Fruit fly (Drosophila melanogaster) whole organism, prepupa: ENCODE results near the gene CG14020.
A peak's percentile ranks its signal among the peaks of the same experiment; 100 is the strongest.

ENCODE experiments used
- Blimp-1 ChIP-seq: fragments of 200-800 bp; sonication (Bioruptor generic); optimal IDR thresholded peaks from 3 replicates; lab custom pipeline; 2017; ENCODE audit warnings: missing biosample characterization, missing genetic modification characterization, mild to moderate bottlenecking, moderate library complexity, missing genetic modification reagents
- CG11294 ChIP-seq: fragments of 200-800 bp; sonication (Bioruptor generic); IDR thresholded peaks from 2 replicates; pipeline ENCODE4 v1.3.6; 2022; ENCODE audit warnings: missing biosample characterization, missing genetic modification characterization
- CG11762 ChIP-seq: fragments of 200-800 bp; sonication (Bioruptor generic); optimal IDR thresholded peaks from 3 replicates; lab custom pipeline; 2016; ENCODE audit warnings: missing biosample characterization, missing genetic modification characterization; ENCODE audit not compliant: insufficient read depth
- CG15336 ChIP-seq: fragments of 200-800 bp; sonication (Bioruptor generic); IDR thresholded peaks from 2 replicates; pipeline ENCODE4 v1.3.6; 2022; ENCODE audit warnings: missing biosample characterization, missing genetic modification characterization
- CG1621 ChIP-seq: fragments of 200-800 bp; sonication (Bioruptor generic); optimal IDR thresholded peaks from 3 replicates; lab custom pipeline; 2018; ENCODE audit warnings: missing biosample characterization, mild to moderate bottlenecking, missing genetic modification characterization
- CG16779 ChIP-seq: fragments of 200-800 bp; sonication (Bioruptor generic); optimal IDR thresholded peaks from 3 replicates; lab custom pipeline; 2017; ENCODE audit warnings: missing biosample characterization, mild to moderate bottlenecking, missing genetic modification characterization
- CG34406 ChIP-seq: fragments of 200-800 bp; sonication (Bioruptor generic); optimal IDR thresholded peaks from 3 replicates; lab custom pipeline; 2016; ENCODE audit warnings: missing biosample characterization, missing genetic modification characterization
- CG3919 ChIP-seq: fragments of 200-800 bp; sonication (Bioruptor generic); optimal IDR thresholded peaks from 3 replicates; lab custom pipeline; 2016; ENCODE audit warnings: missing biosample characterization, missing genetic modification characterization
- CG6163 ChIP-seq: fragments of 200-800 bp; sonication (Bioruptor generic); IDR thresholded peaks from 3 replicates; pipeline ENCODE4 v1.3.6; 2022; ENCODE audit warnings: missing biosample characterization, missing genetic modification characterization
- CG7368 ChIP-seq: fragments of 200-800 bp; sonication (Bioruptor generic); optimal IDR thresholded peaks from 3 replicates; lab custom pipeline; 2016; ENCODE audit warnings: missing biosample characterization, missing genetic modification characterization
- CG8119 ChIP-seq: fragments of 200-800 bp; sonication (Bioruptor generic); IDR thresholded peaks from 3 replicates; pipeline ENCODE4 v1.3.6; 2022; ENCODE audit warnings: missing biosample characterization, missing genetic modification characterization
- CG8319 ChIP-seq: fragments of 200-800 bp; sonication (Bioruptor generic); optimal IDR thresholded peaks from 3 replicates; lab custom pipeline; 2016; ENCODE audit warnings: missing biosample characterization, missing genetic modification characterization
- CG9139 ChIP-seq: fragments of 200-800 bp; sonication (Bioruptor generic); optimal IDR thresholded peaks from 3 replicates; lab custom pipeline; 2017; ENCODE audit warnings: missing biosample characterization, mild to moderate bottlenecking, missing genetic modification characterization
- Eip75B ChIP-seq: fragments of 200-800 bp; sonication (Bioruptor generic); optimal IDR thresholded peaks from 3 replicates; lab custom pipeline; 2016; ENCODE audit warnings: missing biosample characterization, missing genetic modification characterization
- Eip78C ChIP-seq: fragments of 200-800 bp; sonication (Bioruptor generic); peaks from one replicate; lab custom pipeline; 2016; ENCODE audit warnings: missing biosample characterization, missing genetic modification characterization
- Ets96B ChIP-seq: fragments of 200-800 bp; optimal IDR thresholded peaks from 2 replicates; lab custom pipeline; 2019; ENCODE audit warnings: missing biosample characterization, mild to moderate bottlenecking, missing genetic modification characterization, moderate library complexity
- Gug ChIP-seq: fragments of 200-800 bp; sonication (Bioruptor generic); IDR thresholded peaks from 2 replicates; pipeline ENCODE4 v1.3.6; 2022; ENCODE audit warnings: missing biosample characterization, missing genetic modification characterization
- Hr39 ChIP-seq: fragments of 200-800 bp; sonication (Bioruptor generic); optimal IDR thresholded peaks from 2 replicates; lab custom pipeline; 2016; ENCODE audit warnings: missing biosample characterization, missing genetic modification characterization
- Hr4 ChIP-seq: fragments of 200-800 bp; sonication (Bioruptor generic); optimal IDR thresholded peaks from 3 replicates; lab custom pipeline; 2016; ENCODE audit warnings: missing biosample characterization, missing genetic modification characterization
- OdsH ChIP-seq: fragments of 200-800 bp; sonication (Bioruptor generic); optimal IDR thresholded peaks from 3 replicates; lab custom pipeline; 2016; ENCODE audit warnings: missing biosample characterization, missing genetic modification characterization
- Smox ChIP-seq: fragments of 200-800 bp; sonication (Bioruptor generic); optimal IDR thresholded peaks from 3 replicates; lab custom pipeline; 2016; ENCODE audit warnings: missing biosample characterization, missing genetic modification characterization
- Sox102F ChIP-seq: fragments of 200-800 bp; sonication (Bioruptor generic); optimal IDR thresholded peaks from 2 replicates; lab custom pipeline; 2016; ENCODE audit warnings: missing biosample characterization, mild to moderate bottlenecking, missing genetic modification characterization
- Sox15 ChIP-seq: fragments of 200-800 bp; sonication (Bioruptor generic); optimal IDR thresholded peaks from 3 replicates; lab custom pipeline; 2016; ENCODE audit warnings: missing biosample characterization, missing genetic modification characterization
- dac ChIP-seq: fragments of 200-800 bp; sonication (Bioruptor generic); optimal IDR thresholded peaks from 2 replicates; lab custom pipeline; 2017; ENCODE audit warnings: missing biosample characterization, mild to moderate bottlenecking, missing genetic modification characterization
- eg ChIP-seq: fragments of 200-800 bp; sonication (Bioruptor generic); IDR thresholded peaks from 3 replicates; pipeline ENCODE4 v1.3.6; 2022; ENCODE audit warnings: missing biosample characterization, missing genetic modification characterization
- esn ChIP-seq: fragments of 200-800 bp; sonication (Bioruptor generic); optimal IDR thresholded peaks from 2 replicates; lab custom pipeline; 2016; ENCODE audit warnings: missing biosample characterization, mild to moderate bottlenecking, missing genetic modification characterization, moderate library complexity
- fd85E ChIP-seq: fragments of 200-800 bp; sonication (Bioruptor generic); optimal IDR thresholded peaks from 3 replicates; lab custom pipeline; 2016; ENCODE audit warnings: missing biosample characterization, missing genetic modification characterization
- fkh ChIP-seq: fragments of 200-800 bp; sonication (Bioruptor generic); optimal IDR thresholded peaks from 3 replicates; lab custom pipeline; 2017; ENCODE audit warnings: missing biosample characterization, mild to moderate bottlenecking, missing genetic modification characterization, moderate library complexity
- pdm3 ChIP-seq: fragments of 200-800 bp; sonication (Bioruptor generic); optimal IDR thresholded peaks from 3 replicates; lab custom pipeline; 2016; ENCODE audit warnings: missing biosample characterization, missing genetic modification characterization
- salr ChIP-seq, 2 experiments: fragments of 200-800 bp; sonication (Bioruptor generic); optimal IDR thresholded peaks; 3 replicates each; lab custom pipeline; 2016 to 2018; ENCODE audit warnings: missing biosample characterization in 2 of 2, missing genetic modification characterization in 2 of 2, mild to moderate bottlenecking in 1 of 2
- topi ChIP-seq: fragments of 200-800 bp; sonication (Bioruptor generic); optimal IDR thresholded peaks from 3 replicates; lab custom pipeline; 2016; ENCODE audit warnings: missing biosample characterization, missing genetic modification characterization
- vri ChIP-seq: fragments of 200-800 bp; sonication (Bioruptor generic); optimal IDR thresholded peaks from 3 replicates; lab custom pipeline; 2016; ENCODE audit warnings: missing biosample characterization, mild to moderate bottlenecking, missing genetic modification characterization

The CG14020 gene

DNA sequence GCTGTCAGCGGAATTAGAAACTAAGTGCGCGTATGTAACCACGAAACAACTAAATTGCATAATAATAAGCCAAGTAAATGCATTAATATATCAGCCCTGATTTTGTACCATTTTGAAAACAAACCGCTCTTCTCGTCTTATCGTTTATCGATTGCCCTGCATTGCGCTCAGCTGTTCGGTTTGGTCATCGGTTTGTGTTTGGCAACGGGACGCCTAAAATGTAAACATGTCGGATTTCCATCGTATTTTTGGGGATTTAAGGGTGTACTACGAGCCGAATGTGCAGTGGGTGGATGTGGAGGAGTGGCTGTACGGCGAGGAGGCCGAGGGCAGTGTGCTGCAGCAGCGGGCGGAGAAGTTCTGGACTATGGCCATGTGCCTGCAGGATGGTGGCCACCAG is 8.2 kb downstream of the CG14020 start, which contains the start of gene Cap-D3:
Gene Cap-D3, plus strand, starts transcription at position 183 of the 400 bp plus-strand sequence.
- no peak for TF ChIP-seq dac (GFP tag; lab: Kevin White, UChicago)
- TF ChIP-seq fkh (GFP tag; lab: Kevin White, UChicago) = peak; percentile 86

DNA sequence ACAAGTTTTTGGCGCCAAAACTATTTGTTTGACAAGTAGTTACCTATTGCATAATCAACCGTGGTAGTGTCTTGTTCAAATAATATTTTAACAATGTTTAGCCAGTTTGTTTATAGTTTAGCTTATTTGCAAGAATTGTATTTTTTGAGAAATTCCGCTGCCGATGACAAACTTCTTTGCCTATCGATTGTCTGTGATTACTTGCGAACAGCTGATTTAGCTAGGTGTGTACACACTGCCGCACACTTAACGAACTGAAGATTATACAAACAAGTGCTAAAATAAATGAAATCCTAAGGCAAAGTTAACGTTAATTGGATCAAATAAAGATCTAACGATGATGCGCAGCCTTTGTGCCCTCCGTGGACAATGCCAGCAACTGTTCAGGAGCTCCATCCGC is 9.2 kb downstream of the CG14020 start, which contains the start of gene Cox11:
Gene Cox11, plus strand, starts transcription at position 220 of the 400 bp plus-strand sequence.
- TF ChIP-seq esn (GFP tag; lab: Kevin White, UChicago) (no peak), CG8319 (GFP tag; lab: Kevin White, UChicago) (no peak), Hr39 (no peak), Smox (GFP tag; lab: Kevin White, UChicago) (no peak), Ets96B (tag; lab: Kevin White, UChicago) (no peak), CG15336 (GFP tag; lab: Robert Waterston, UW) (no peak), salr (GFP tag; optimal IDR thresholded peaks at IDR 0.05; lab: Kevin White, UChicago) (no peak), Gug (GFP tag; lab: Robert Waterston, UW) (no peak), CG8119 (GFP tag; lab: Robert Waterston, UW) (no peak), fd85E (GFP tag; lab: Kevin White, UChicago) (no peak), CG11294 (GFP tag; lab: Robert Waterston, UW) (no peak)

DNA sequence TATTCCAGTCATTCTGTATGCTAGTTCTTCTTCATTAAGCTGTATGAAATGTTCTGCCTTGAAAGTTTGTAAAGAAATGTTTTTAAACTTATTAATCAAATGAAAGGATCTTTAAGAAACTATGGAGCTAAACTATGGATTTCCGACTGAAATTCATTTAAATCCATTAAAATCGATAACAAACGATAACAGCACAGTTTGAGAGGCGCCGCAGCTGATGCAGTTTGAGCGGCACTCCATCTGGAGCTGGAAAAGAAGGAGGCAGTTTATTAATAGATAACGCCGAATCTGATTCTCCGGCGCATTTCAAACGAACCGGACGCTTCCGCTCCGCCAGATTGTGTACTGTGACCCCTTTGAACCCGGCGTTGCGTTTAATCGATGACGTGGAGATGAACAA is 10.3 kb downstream of the CG14020 start, which contains the start of gene CG31915:
Gene CG31915, plus strand, starts transcription at position 263 of the 400 bp plus-strand sequence.
- TF ChIP-seq vri = no peak
- no peak for TF ChIP-seq topi (GFP tag; lab: Kevin White, UChicago)
- no peak for TF ChIP-seq CG3919 (GFP tag; lab: Kevin White, UChicago)
- peak; percentile 68 for TF ChIP-seq CG1621 (tag; lab: Kevin White, UChicago)
- no peak for TF ChIP-seq salr (GFP tag; optimal IDR thresholded peaks at IDR 0.05; lab: Kevin White, UChicago)
- TF ChIP-seq Eip75B (GFP tag; lab: Kevin White, UChicago) = no peak

dm6 chr2L:5532061-5532460 is 14.5 kb downstream of the CG14020 start, which contains the start of gene Coq6:
Gene Coq6, minus strand, starts transcription at chr2L:5532223.
- TF ChIP-seq CG1621 (tag; lab: Kevin White, UChicago) (no peak), CG6163 (GFP tag; lab: Robert Waterston, UW) (0 out of 3 replicates have a peak, but pooled peaks have one; percentile 26)

dm6 chr2L:5536658-5537057 is 19.1 kb downstream of the CG14020 start, which contains the start of gene tomb:
Gene tomb, minus strand, starts transcription at chr2L:5536758.
- TF ChIP-seq CG11294 (GFP tag; lab: Robert Waterston, UW) (no peak), fd85E (GFP tag; lab: Kevin White, UChicago) (no peak), fkh (GFP tag; lab: Kevin White, UChicago) (no peak), vri (no peak), OdsH (GFP tag; lab: Kevin White, UChicago) (no peak), CG3919 (GFP tag; lab: Kevin White, UChicago) (no peak), Hr4 (GFP tag; lab: Kevin White, UChicago) (no peak), CG11762 (GFP tag; lab: Kevin White, UChicago) (no peak), CG34406 (GFP tag; lab: Kevin White, UChicago) (no peak), dac (GFP tag; lab: Kevin White, UChicago) (no peak), Sox15 (no peak), Blimp-1 (GFP tag; lab: Kevin White, UChicago) (no peak), Eip78C (GFP tag; lab: Kevin White, UChicago) (no peak), CG7368 (no peak), CG16779 (no peak), CG9139 (GFP tag; lab: Kevin White, UChicago) (no peak), Ets96B (tag; lab: Kevin White, UChicago) (no peak), eg (GFP tag; lab: Robert Waterston, UW) (no peak), pdm3 (GFP tag; lab: Kevin White, UChicago) (no peak), Sox102F (GFP tag; lab: Kevin White, UChicago) (no peak)
